Worm (Caenorhabditis elegans) whole organism, L4 larva: Measurements from ENCODE around the gene apn-1.

Experiments used
- fkh-10 ChIP-seq: fragments of 150-350 bp; optimal IDR thresholded peaks from 2 replicates; lab custom pipeline; 2014; ENCODE audit warnings: missing biosample characterization, missing genetic modification reagents, missing genetic modification characterization
- lin-13 ChIP-seq: fragments of 150-350 bp; optimal IDR thresholded peaks from 2 replicates; lab custom pipeline; 2014; ENCODE audit warnings: missing biosample characterization, missing genetic modification reagents, missing genetic modification characterization
- lin-39 ChIP-seq: fragments of 150-350 bp; optimal IDR thresholded peaks from 2 replicates; lab custom pipeline; 2014; ENCODE audit warnings: missing biosample characterization, missing genetic modification reagents, missing genetic modification characterization
- saeg-2 ChIP-seq: fragments of 200-800 bp; sonication (Bioruptor generic); IDR thresholded peaks from 2 replicates; pipeline ENCODE4 v1.3.6; 2022; ENCODE audit warnings: missing genetic modification reagents, missing genetic modification characterization, missing compliant biosample characterization

DNA sequence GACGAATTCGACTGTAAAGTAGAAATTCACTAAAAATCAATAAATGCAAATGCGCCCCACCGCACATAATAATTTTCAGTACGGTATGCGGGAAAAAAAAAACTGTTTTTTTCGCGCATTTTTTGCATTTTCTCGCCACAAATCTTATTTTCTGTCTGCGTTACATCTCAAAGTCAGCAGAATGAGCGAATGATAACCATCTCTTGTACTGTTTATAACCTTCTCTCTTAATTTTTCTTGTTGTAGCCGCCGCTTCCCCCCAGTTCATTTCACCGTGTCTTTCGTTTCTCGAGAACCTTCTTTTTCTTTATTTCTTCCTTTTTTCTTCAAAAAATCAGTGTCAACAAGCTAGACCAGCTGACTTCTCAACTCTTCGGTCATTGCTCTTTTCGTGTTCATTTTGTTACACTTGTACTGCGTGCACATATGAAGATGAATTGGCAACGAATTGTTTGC, 31.9 kb upstream of the apn-1 start:
- TF ChIP-seq lin-13 (GFP tag; lab: Kevin White, UChicago): no peak
- no peak for TF ChIP-seq fkh-10 (GFP tag; lab: Kevin White, UChicago)
- no peak for TF ChIP-seq lin-39
- no peak for TF ChIP-seq saeg-2 (GFP tag; lab: Robert Waterston, UW)
